Fruit fly (Drosophila melanogaster) whole organism, adult: Measurements from ENCODE around the gene slou.
A peak's percentile ranks its signal among the peaks of the same experiment; 100 is the strongest.

Experiments used
- CG11617 ChIP-seq: fragments of 200-800 bp; sonication (Bioruptor generic); optimal IDR thresholded peaks from 2 replicates; lab custom pipeline; 2017; ENCODE audit warnings: mild to moderate bottlenecking, missing biosample characterization, missing genetic modification reagents, missing genetic modification characterization
- CG12768 ChIP-seq: fragments of 200-800 bp; sonication (Bioruptor generic); optimal IDR thresholded peaks from 2 replicates; lab custom pipeline; 2017; ENCODE audit warnings: missing biosample characterization, missing genetic modification characterization, mild to moderate bottlenecking, moderate library complexity, missing genetic modification reagents
- CG14711 ChIP-seq: fragments of 200-800 bp; sonication (Bioruptor generic); optimal IDR thresholded peaks from 2 replicates; lab custom pipeline; 2018; ENCODE audit warnings: missing biosample characterization, mild to moderate bottlenecking, missing genetic modification characterization, moderate library complexity
- CG1620 ChIP-seq: fragments of 200-800 bp; sonication (Bioruptor generic); optimal IDR thresholded peaks from 2 replicates; lab custom pipeline; 2016; ENCODE audit warnings: missing biosample characterization, missing genetic modification characterization
- CG33017 ChIP-seq: fragments of 200-800 bp; sonication (Bioruptor generic); optimal IDR thresholded peaks from 2 replicates; lab custom pipeline; 2018; ENCODE audit warnings: missing biosample characterization, mild to moderate bottlenecking, missing genetic modification characterization, moderate library complexity
- CG5204 ChIP-seq: fragments of 200-800 bp; sonication (Bioruptor generic); optimal IDR thresholded peaks from 2 replicates; lab custom pipeline; 2016; ENCODE audit warnings: missing biosample characterization, missing genetic modification characterization
- CG7045 ChIP-seq: fragments of 200-800 bp; sonication (Bioruptor generic); optimal IDR thresholded peaks from 2 replicates; lab custom pipeline; 2017; ENCODE audit warnings: missing biosample characterization, mild to moderate bottlenecking, missing genetic modification characterization
- CG7101 ChIP-seq: fragments of 200-800 bp; sonication (Bioruptor generic); optimal IDR thresholded peaks from 2 replicates; lab custom pipeline; 2018; ENCODE audit warnings: missing biosample characterization, mild to moderate bottlenecking, missing genetic modification characterization, moderate library complexity
- Clk ChIP-seq: fragments of 200-800 bp; sonication (Bioruptor generic); optimal IDR thresholded peaks from 2 replicates; lab custom pipeline; 2017; ENCODE audit warnings: missing biosample characterization, missing genetic modification characterization
- Crg-1 ChIP-seq: fragments of 200-800 bp; sonication (Bioruptor generic); optimal IDR thresholded peaks from 2 replicates; lab custom pipeline; 2016; ENCODE audit warnings: missing biosample characterization, missing genetic modification characterization
- Hr96 ChIP-seq: fragments of 200-800 bp; sonication (Bioruptor generic); optimal IDR thresholded peaks from 2 replicates; lab custom pipeline; 2016; ENCODE audit warnings: missing biosample characterization, missing genetic modification characterization
- Mnt ChIP-seq: fragments of 200-800 bp; sonication (Bioruptor generic); optimal IDR thresholded peaks from 2 replicates; lab custom pipeline; 2016; ENCODE audit warnings: missing biosample characterization, mild to moderate bottlenecking, missing genetic modification characterization
- bab1 ChIP-seq: fragments of 200-800 bp; sonication (Bioruptor generic); optimal IDR thresholded peaks from 3 replicates; lab custom pipeline; 2019; ENCODE audit warnings: missing biosample characterization, mild to moderate bottlenecking, missing genetic modification characterization, moderate library complexity
- cic ChIP-seq: fragments of 200-800 bp; sonication (Bioruptor generic); optimal IDR thresholded peaks from 2 replicates; lab custom pipeline; 2017; ENCODE audit warnings: missing biosample characterization, mild to moderate bottlenecking, missing genetic modification characterization, moderate library complexity
- cnc ChIP-seq, 2 experiments: fragments of >200 bp; optimal IDR thresholded peaks; 2 replicates each; lab custom pipeline; 2017
- kay ChIP-seq: fragments of 200-800 bp; sonication (Bioruptor generic); peaks from one replicate; lab custom pipeline; 2016; ENCODE audit warnings: missing biosample characterization, missing genetic modification characterization, borderline replicate concordance
- ovo ChIP-seq: fragments of 200-800 bp; sonication (Bioruptor generic); optimal IDR thresholded peaks from 2 replicates; lab custom pipeline; 2016; ENCODE audit warnings: missing biosample characterization, missing genetic modification characterization
- pad ChIP-seq: fragments of 200-800 bp; sonication (Bioruptor generic); optimal IDR thresholded peaks from 3 replicates; lab custom pipeline; 2017; ENCODE audit warnings: missing biosample characterization, missing genetic modification characterization, mild to moderate bottlenecking, moderate library complexity, missing genetic modification reagents
- tj ChIP-seq: fragments of 200-800 bp; sonication (Bioruptor generic); optimal IDR thresholded peaks from 3 replicates; lab custom pipeline; 2017; ENCODE audit warnings: missing biosample characterization, mild to moderate bottlenecking, missing genetic modification characterization, moderate library complexity
- toe ChIP-seq: fragments of 200-800 bp; sonication (Bioruptor generic); optimal IDR thresholded peaks from 2 replicates; lab custom pipeline; 2016; ENCODE audit warnings: missing biosample characterization, missing genetic modification characterization

slou gene

DNA sequence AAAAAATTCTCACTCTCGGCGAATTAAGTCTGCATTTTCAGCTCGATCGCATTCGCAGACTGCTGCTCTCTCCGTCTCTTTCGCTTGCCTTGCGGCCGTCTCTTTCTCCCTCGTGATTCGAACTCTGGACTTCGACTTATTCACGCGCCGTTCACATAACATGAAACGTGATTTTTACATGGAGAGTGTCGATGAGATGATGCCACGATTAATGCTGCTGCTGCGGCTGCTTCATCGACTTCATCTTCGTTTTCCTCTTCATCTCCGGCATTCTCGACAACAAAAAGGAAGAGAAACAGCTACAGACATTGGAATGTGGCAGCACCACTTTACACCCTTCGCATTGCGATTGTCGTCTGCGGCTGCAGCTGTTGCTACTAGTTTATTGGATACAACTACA, 42.7 kb upstream of the slou start:
- no peak for TF ChIP-seq CG5204 (GFP tag; lab: Kevin White, UChicago)
- TF ChIP-seq cic, result no peak
- TF ChIP-seq pad (GFP tag; lab: Kevin White, UChicago), result no peak
- TF ChIP-seq toe (GFP tag; lab: Kevin White, UChicago), result no peak
- no peak for TF ChIP-seq Mnt (GFP tag; lab: Kevin White, UChicago)
- TF ChIP-seq Crg-1, result no peak

DNA sequence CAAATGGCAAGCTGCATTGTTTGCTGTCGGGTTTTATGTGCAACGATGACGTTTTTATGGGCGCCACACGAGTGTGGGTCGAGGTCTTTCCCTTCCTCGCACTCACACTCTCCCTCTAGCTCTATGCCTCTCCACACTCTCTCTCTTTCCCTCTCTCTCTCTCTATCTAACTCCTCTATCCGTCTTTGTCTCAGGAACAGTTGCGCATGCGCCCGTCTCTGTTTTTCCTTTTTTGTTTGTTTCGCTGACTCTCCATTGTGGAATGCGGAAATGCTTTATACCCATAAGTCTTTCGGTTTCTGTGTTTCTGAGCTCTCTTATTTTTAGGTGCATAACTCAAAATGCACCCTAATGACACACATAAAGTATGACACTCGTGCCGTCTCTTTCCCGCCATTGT, 41.6 kb upstream of the slou start:
- TF ChIP-seq CG33017 (tag; lab: Kevin White, UChicago), result no peak
- TF ChIP-seq CG5204 (GFP tag; lab: Kevin White, UChicago), result no peak
- TF ChIP-seq CG7101, result no peak
- no peak for TF ChIP-seq bab1 (GFP tag; lab: Kevin White, UChicago)
- no peak for TF ChIP-seq Clk (GFP tag; lab: Kevin White, UChicago)
- TF ChIP-seq cic, result no peak
- no peak for TF ChIP-seq kay (GFP tag; lab: Kevin White, UChicago)
- no peak for TF ChIP-seq pad (GFP tag; lab: Kevin White, UChicago)
- no peak for TF ChIP-seq CG1620
- no peak for TF ChIP-seq Mnt (GFP tag; lab: Kevin White, UChicago)
- no peak for TF ChIP-seq ovo
- TF ChIP-seq CG12768 (GFP tag; lab: Kevin White, UChicago), result no peak
- no peak for TF ChIP-seq CG14711 (tag; lab: Kevin White, UChicago)
- no peak for TF ChIP-seq CG11617 (GFP tag; lab: Kevin White, UChicago)
- TF ChIP-seq tj (GFP tag; lab: Kevin White, UChicago), result no peak
- no peak for TF ChIP-seq CG7045 (GFP tag; lab: Kevin White, UChicago)

DNA sequence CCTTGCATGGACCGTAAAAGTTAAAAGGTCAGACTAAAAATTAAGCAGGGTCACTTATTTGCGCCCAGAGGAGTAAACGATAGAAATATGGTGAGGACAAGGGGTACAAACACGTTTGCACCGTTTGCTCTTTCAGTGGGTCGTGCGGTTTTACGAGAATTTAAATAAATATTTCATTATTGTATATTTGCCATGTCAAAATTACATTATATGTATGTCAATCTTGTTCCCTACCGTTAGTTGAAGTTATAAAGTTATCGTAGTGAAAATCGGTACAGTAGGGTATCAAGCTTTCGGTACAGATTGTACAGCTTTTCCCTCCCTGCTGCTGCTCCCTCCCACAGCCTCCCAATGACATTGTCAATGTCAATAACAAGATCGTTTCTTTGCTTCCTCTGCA, 40.9 kb upstream of the slou start:
- TF ChIP-seq ovo, result no peak
- no peak for TF ChIP-seq CG11617 (GFP tag; lab: Kevin White, UChicago)

DNA sequence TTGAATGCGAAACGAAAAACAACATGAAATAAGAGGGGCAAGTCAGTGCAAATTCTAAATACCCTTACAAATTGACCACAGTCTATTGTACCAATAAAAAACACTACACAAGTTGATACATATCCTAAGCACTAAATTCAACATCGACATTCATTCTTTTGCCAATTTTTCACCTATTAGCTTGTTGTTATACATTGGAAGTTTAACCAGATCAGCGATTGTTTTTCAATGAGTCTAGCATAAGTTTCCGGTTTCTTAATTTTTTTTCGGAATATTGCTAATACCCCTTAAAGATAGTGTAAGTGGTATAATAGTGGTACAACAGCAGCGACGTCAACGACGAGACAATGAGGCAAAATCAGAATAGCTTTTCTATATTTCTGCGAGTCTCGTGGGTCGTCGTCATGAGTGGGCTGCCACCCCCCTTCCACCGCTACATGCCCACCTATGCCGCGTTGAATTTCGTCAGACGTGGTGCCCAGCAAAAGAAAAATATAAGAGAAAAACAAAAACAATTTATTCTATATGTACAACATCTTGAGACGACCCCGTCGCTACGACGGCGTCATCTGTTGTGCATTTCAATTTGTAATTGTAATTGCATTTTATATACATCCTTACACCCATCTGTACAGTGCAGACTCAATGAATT, 39.3 kb upstream of the slou start:
- no peak for TF ChIP-seq Hr96 (GFP tag; lab: Kevin White, UChicago)
- TF ChIP-seq CG11617 (GFP tag; lab: Kevin White, UChicago), result no peak
- TF ChIP-seq kay (GFP tag; lab: Kevin White, UChicago), result peak; percentile 58
- no peak for TF ChIP-seq CG14711 (tag; lab: Kevin White, UChicago)
- no peak for TF ChIP-seq Clk (GFP tag; lab: Kevin White, UChicago)

DNA sequence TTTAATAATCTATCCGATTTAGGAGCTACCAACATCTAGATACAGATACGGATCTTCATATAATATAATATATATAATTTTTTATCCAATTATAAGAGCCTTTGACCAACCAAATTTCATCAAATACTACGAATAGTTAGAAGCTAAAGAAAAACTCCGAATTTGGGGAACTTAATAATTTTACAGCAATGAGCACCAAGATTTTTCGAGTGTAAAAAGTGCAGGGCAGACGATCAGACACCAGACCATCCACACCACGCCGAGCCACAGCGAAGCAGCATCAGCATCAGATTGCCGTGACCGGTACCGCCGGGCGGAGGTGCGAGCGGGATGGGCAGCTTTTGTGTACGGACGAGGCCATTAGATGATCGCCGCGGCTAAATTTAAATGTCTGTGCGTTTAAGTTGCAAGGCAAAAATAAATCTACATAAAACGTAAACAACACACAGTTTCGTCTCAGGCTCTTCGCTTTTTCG, 37.5 kb upstream of the slou start:
- TF ChIP-seq CG5204 (GFP tag; lab: Kevin White, UChicago) (no peak), CG7101 (no peak), CG33017 (tag; lab: Kevin White, UChicago) (no peak), bab1 (GFP tag; lab: Kevin White, UChicago) (no peak), CG12768 (GFP tag; lab: Kevin White, UChicago) (no peak), kay (GFP tag; lab: Kevin White, UChicago) (no peak), cic (no peak), toe (GFP tag; lab: Kevin White, UChicago) (no peak), pad (GFP tag; lab: Kevin White, UChicago) (no peak), Hr96 (GFP tag; lab: Kevin White, UChicago) (no peak), cnc (optimal IDR thresholded peaks at IDR 0.05; lab: Kevin White, UChicago) (no peak), Clk (GFP tag; lab: Kevin White, UChicago) (no peak), CG14711 (tag; lab: Kevin White, UChicago) (no peak), ovo (no peak), CG7045 (GFP tag; lab: Kevin White, UChicago) (no peak), CG11617 (GFP tag; lab: Kevin White, UChicago) (no peak), Crg-1 (no peak), CG1620 (no peak), tj (GFP tag; lab: Kevin White, UChicago) (no peak)

DNA sequence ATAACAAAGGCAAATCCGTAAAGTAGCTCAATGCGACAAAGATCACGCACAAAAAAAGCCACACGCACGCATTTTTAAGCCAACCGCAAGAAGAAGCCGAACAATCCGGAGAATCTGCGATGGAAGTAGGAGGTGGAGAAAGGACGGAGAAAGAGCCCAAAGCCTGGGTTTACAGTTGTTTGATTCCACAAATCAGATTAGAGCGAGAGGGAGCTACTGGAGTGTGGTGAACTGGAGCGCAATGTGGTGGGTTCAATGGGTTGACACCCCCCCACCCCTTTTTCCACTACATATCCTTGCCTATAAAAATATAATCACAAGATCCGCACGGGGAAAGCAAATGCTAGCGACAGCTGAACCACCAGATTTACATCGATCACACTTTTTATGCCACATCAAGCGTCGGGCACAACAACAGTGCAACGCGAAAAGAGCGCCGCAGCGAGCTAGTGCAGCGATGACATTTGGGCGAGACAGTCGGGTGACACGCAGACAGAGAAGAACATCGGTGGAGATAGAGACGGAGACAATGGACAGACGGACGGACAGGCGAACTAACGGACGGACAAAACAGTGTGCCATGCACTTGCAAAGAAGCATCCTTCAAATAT, 36.9 kb upstream of the slou start:
- TF ChIP-seq pad (GFP tag; lab: Kevin White, UChicago) (peak; percentile 79), Crg-1 (no peak), kay (GFP tag; lab: Kevin White, UChicago) (no peak), Clk (GFP tag; lab: Kevin White, UChicago) (no peak)

DNA sequence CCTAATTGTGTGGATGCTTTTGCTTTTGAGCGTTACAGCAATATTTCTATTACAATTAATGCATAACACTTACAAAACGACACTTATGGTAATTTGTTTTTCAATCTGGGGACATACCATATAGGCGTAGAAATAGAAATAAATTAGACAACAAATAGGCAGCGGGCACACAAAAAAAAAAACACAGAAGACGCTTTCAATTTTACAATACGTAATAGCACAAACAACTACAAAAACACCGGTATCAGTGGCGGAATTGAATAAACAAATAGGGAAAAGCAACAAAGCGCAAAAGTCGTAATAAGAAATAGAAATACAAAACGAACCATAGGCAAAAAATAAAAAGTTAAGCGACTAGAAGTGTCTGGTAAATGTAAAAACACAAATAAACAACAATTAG, 36.1 kb upstream of the slou start:
- TF ChIP-seq toe (GFP tag; lab: Kevin White, UChicago) (no peak), CG5204 (GFP tag; lab: Kevin White, UChicago) (no peak), kay (GFP tag; lab: Kevin White, UChicago) (peak; percentile 85), CG7045 (GFP tag; lab: Kevin White, UChicago) (no peak), cic (peak; percentile 51)
